Fruit fly (Drosophila melanogaster) whole organism, adult: Measurements from ENCODE around the gene CG14354.

Source experiments
- CG12768 ChIP-seq: fragments of 200-800 bp; sonication (Bioruptor generic); optimal IDR thresholded peaks from 2 replicates; lab custom pipeline; 2017; ENCODE audit warnings: missing biosample characterization, missing genetic modification characterization, mild to moderate bottlenecking, moderate library complexity, missing genetic modification reagents
- CG7045 ChIP-seq: fragments of 200-800 bp; sonication (Bioruptor generic); optimal IDR thresholded peaks from 2 replicates; lab custom pipeline; 2017; ENCODE audit warnings: missing biosample characterization, mild to moderate bottlenecking, missing genetic modification characterization
- CG7101 ChIP-seq: fragments of 200-800 bp; sonication (Bioruptor generic); optimal IDR thresholded peaks from 2 replicates; lab custom pipeline; 2018; ENCODE audit warnings: missing biosample characterization, mild to moderate bottlenecking, missing genetic modification characterization, moderate library complexity
- Clk ChIP-seq: fragments of 200-800 bp; sonication (Bioruptor generic); optimal IDR thresholded peaks from 2 replicates; lab custom pipeline; 2017; ENCODE audit warnings: missing biosample characterization, missing genetic modification characterization
- Hr96 ChIP-seq: fragments of 200-800 bp; sonication (Bioruptor generic); optimal IDR thresholded peaks from 2 replicates; lab custom pipeline; 2016; ENCODE audit warnings: missing biosample characterization, missing genetic modification characterization
- bab1 ChIP-seq: fragments of 200-800 bp; sonication (Bioruptor generic); optimal IDR thresholded peaks from 3 replicates; lab custom pipeline; 2019; ENCODE audit warnings: missing biosample characterization, mild to moderate bottlenecking, missing genetic modification characterization, moderate library complexity
- ovo ChIP-seq: fragments of 200-800 bp; sonication (Bioruptor generic); optimal IDR thresholded peaks from 2 replicates; lab custom pipeline; 2016; ENCODE audit warnings: missing biosample characterization, missing genetic modification characterization
- pad ChIP-seq: fragments of 200-800 bp; sonication (Bioruptor generic); optimal IDR thresholded peaks from 3 replicates; lab custom pipeline; 2017; ENCODE audit warnings: missing biosample characterization, missing genetic modification characterization, mild to moderate bottlenecking, moderate library complexity, missing genetic modification reagents
- toe ChIP-seq: fragments of 200-800 bp; sonication (Bioruptor generic); optimal IDR thresholded peaks from 2 replicates; lab custom pipeline; 2016; ENCODE audit warnings: missing biosample characterization, missing genetic modification characterization

DNA sequence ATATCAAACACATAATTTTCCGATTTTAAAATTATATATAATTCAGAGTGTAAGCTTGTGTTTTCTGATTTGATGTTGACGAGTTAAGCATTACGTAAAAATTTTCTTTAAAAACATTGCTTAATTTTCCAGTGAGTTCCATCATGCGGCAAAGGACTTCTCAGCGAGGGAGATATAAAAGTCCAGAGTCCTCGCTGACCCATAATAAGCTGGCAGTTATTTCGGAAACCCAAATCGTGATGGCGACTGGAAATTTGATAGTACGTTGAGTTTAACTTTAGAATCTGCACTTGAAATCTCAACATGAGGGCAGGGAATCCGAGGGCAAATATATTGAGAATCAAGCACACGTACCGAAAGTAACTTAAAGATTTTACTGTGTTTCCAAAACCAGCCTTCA, 40.0 kb upstream of the CG14354 start, which contains the start of the genes CG17197 and CG17198:
- TF ChIP-seq CG7101 (tag; lab: Kevin White, UChicago) (no peak), toe (GFP tag; lab: Kevin White, UChicago) (no peak), Clk (GFP tag; lab: Kevin White, UChicago) (no peak), ovo (GFP tag; lab: Kevin White, UChicago) (no peak), pad (no peak), CG12768 (GFP tag; lab: Kevin White, UChicago) (no peak), CG7045 (GFP tag; lab: Kevin White, UChicago) (no peak), Hr96 (GFP tag; lab: Kevin White, UChicago) (no peak), bab1 (GFP tag; lab: Kevin White, UChicago) (no peak)
